Fruit fly (Drosophila melanogaster): ENCODE measurements around the gene CG7091.

The CG7091 gene

DNA sequence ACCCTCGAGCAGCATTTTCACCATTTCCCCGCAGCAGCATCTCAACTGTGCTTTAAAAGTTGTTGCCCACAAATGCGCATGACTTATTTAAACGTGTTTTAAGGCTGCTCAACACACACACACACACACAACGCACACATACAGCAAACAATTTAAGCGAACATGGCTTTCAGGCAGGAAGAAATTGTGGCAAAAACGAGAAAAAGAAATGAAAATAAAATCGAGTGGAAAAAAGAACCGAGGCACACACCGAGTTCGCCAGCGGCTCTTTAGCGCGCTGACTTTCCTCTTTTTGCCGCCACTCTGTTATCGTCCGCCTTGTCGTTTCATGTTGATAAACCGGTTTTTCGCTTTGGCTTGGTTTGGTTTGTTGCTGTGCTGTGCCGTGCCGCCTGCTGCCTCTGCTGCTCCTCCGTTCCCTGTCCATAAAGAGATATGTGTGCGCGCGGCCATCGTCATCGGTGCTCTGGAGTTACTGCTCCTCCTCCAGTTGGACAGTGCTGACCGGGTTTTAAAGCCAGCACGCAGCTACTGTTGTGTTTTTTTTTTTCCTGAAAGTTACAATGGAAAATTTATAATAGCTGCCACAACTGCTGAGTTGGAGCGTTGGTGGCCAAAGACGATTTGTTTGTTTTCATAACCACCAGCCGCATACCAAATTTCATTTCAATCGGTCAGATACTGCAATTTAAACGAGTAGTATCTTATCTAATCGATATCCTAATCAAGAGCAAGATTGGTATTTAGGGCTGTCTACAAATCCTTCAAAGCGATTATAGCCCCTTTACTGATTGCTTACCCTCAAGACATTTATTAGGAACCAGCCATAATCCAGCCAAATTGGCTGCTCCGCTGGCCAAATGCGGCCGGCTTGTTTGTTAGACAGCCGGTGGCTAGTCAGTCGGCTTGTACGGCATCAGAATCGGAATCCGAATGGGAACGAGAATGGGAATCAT, 38.3 kb downstream of the CG7091 start (continued):
- TF ChIP-seq CG11723 (GFP tag; optimal IDR thresholded peaks at IDR 0.05) (no peak), CG1647 (GFP tag; optimal IDR thresholded peaks at IDR 0.05) (no peak), CG12071 (GFP tag; optimal IDR thresholded peaks at IDR 0.05) (no peak), CG3407 (GFP tag; optimal IDR thresholded peaks at IDR 0.05) (no peak), lilli (GFP tag; optimal IDR thresholded peaks at IDR 0.05) (peak; percentile 16), CG10366 (GFP tag; IDR thresholded peaks at IDR 0.05) (no peak), Sry-δ (GFP tag; optimal IDR thresholded peaks at IDR 0.05) (no peak), CG13287 (GFP tag; IDR thresholded peaks at IDR 0.05; ENCODE audit: partially characterized antibody) (no peak; the same call in 1 of the 2 replicates), tx (GFP tag; optimal IDR thresholded peaks at IDR 0.05) (no peak), nerfin-1 (tag; optimal IDR thresholded peaks at IDR 0.05) (no peak), CG11696 (GFP tag; IDR thresholded peaks at IDR 0.05) (no peak), CG4424 (GFP tag; optimal IDR thresholded peaks at IDR 0.05) (no peak), CG6765 (GFP tag; optimal IDR thresholded peaks at IDR 0.05) (no peak), CG2678 (tag; optimal IDR thresholded peaks at IDR 0.05) (peak; percentile 20), NfI (GFP tag; optimal IDR thresholded peaks at IDR 0.05) (no peak), sug (tag; optimal IDR thresholded peaks at IDR 0.05) (peak; percentile 48), stwl (tag; optimal IDR thresholded peaks at IDR 0.05) (no peak), CG10565 (GFP tag; optimal IDR thresholded peaks at IDR 0.05) (no peak), dan (GFP tag; IDR thresholded peaks at IDR 0.05) (no peak), CG11456 (GFP tag; IDR thresholded peaks at IDR 0.05) (no peak), NK7.1 (GFP tag; optimal IDR thresholded peaks at IDR 0.05) (no peak), sisA (GFP tag; IDR thresholded peaks at IDR 0.05) (no peak), CG15601 (tag; optimal IDR thresholded peaks at IDR 0.05) (no peak), CG6813 (GFP tag; optimal IDR thresholded peaks at IDR 0.05) (no peak), chif (GFP tag; optimal IDR thresholded peaks at IDR 0.05) (peak in 1 of 2 experiments; percentile 27), CG6272 (GFP tag; IDR thresholded peaks at IDR 0.05) (no peak), Taf1 (GFP tag; IDR thresholded peaks at IDR 0.05) (no peak), CG43689 (GFP tag; IDR thresholded peaks at IDR 0.05) (no peak), odd (GFP tag; optimal IDR thresholded peaks at IDR 0.05) (no peak), Atf-2 (GFP tag; optimal IDR thresholded peaks at IDR 0.05) (no peak), Tbp (GFP tag; optimal IDR thresholded peaks at IDR 0.05) (peak; percentile 30), gt (GFP tag; IDR thresholded peaks at IDR 0.05) (no peak), CG32767 (GFP tag; IDR thresholded peaks at IDR 0.05) (0 out of 2 replicates have a peak, but pooled peaks have one; percentile 14), CG3163 (GFP tag; optimal IDR thresholded peaks at IDR 0.05) (no peak), Trl (optimal IDR thresholded peaks at IDR 0.05) (no peak), Trl (GFP tag; optimal IDR thresholded peaks at IDR 0.05) (peak; percentile 12), CG6689 (GFP tag; IDR thresholded peaks at IDR 0.05) (no peak), Adf1 (GFP tag; IDR thresholded peaks at IDR 0.05) (peak; percentile 53), hbn (GFP tag; IDR thresholded peaks at IDR 0.05; ENCODE audit: partially characterized antibody) (no peak), kni (GFP tag; optimal IDR thresholded peaks at IDR 0.05) (peak; percentile 56), ato (GFP tag; IDR thresholded peaks at IDR 0.05; ENCODE audit: partially characterized antibody) (no peak), chm (GFP tag; IDR thresholded peaks at IDR 0.05) (no peak), CG13775 (GFP tag; optimal IDR thresholded peaks at IDR 0.05) (no peak), gro (GFP tag; optimal IDR thresholded peaks at IDR 0.05) (no peak), CG14965 (GFP tag; optimal IDR thresholded peaks at IDR 0.05; ENCODE audit: borderline replicate concordance) (no peak), al (GFP tag; IDR thresholded peaks at IDR 0.05) (no peak), CG8281 (tag; optimal IDR thresholded peaks at IDR 0.05) (no peak), tup (GFP tag; optimal IDR thresholded peaks at IDR 0.05) (no peak), CG16813 (GFP tag; IDR thresholded peaks at IDR 0.05; ENCODE audit: partially characterized antibody) (no peak), Gug (GFP tag; IDR thresholded peaks at IDR 0.05) (no peak)
